Fruit fly (Drosophila melanogaster) whole organism, prepupa: ENCODE data around the gene Ser.
A peak's percentile ranks its signal among the peaks of the same experiment; 100 is the strongest.

ENCODE experiments used
- Blimp-1 ChIP-seq: fragments of 200-800 bp; sonication (Bioruptor generic); optimal IDR thresholded peaks from 3 replicates; lab custom pipeline; 2017; ENCODE audit warnings: missing biosample characterization, missing genetic modification characterization, mild to moderate bottlenecking, moderate library complexity, missing genetic modification reagents
- CG10631 ChIP-seq: fragments of 200-800 bp; sonication (Bioruptor generic); optimal IDR thresholded peaks from 2 replicates; lab custom pipeline; 2016; ENCODE audit warnings: missing biosample characterization, missing genetic modification characterization
- CG11294 ChIP-seq: fragments of 200-800 bp; sonication (Bioruptor generic); IDR thresholded peaks from 2 replicates; pipeline ENCODE4 v1.3.6; 2022; ENCODE audit warnings: missing biosample characterization, missing genetic modification characterization
- CG11902 ChIP-seq: fragments of 200-800 bp; sonication (Bioruptor generic); optimal IDR thresholded peaks from 3 replicates; lab custom pipeline; 2016; ENCODE audit warnings: missing biosample characterization, missing genetic modification characterization
- CG15336 ChIP-seq: fragments of 200-800 bp; sonication (Bioruptor generic); IDR thresholded peaks from 2 replicates; pipeline ENCODE4 v1.3.6; 2022; ENCODE audit warnings: missing biosample characterization, missing genetic modification characterization
- CG16779 ChIP-seq: fragments of 200-800 bp; sonication (Bioruptor generic); optimal IDR thresholded peaks from 3 replicates; lab custom pipeline; 2017; ENCODE audit warnings: missing biosample characterization, mild to moderate bottlenecking, missing genetic modification characterization
- CG3032 ChIP-seq: fragments of 200-800 bp; optimal IDR thresholded peaks from 2 replicates; lab custom pipeline; 2019; ENCODE audit warnings: missing biosample characterization, mild to moderate bottlenecking, missing genetic modification characterization, moderate library complexity
- CG31627 ChIP-seq: fragments of 200-800 bp; sonication (Bioruptor generic); optimal IDR thresholded peaks from 3 replicates; lab custom pipeline; 2016; ENCODE audit warnings: missing biosample characterization, missing genetic modification characterization
- CG32006 ChIP-seq: fragments of 200-800 bp; sonication (Bioruptor generic); optimal IDR thresholded peaks from 3 replicates; lab custom pipeline; 2017; ENCODE audit warnings: missing biosample characterization, mild to moderate bottlenecking, missing genetic modification characterization
- CG34406 ChIP-seq: fragments of 200-800 bp; sonication (Bioruptor generic); optimal IDR thresholded peaks from 3 replicates; lab custom pipeline; 2016; ENCODE audit warnings: missing biosample characterization, missing genetic modification characterization
- CG3919 ChIP-seq: fragments of 200-800 bp; sonication (Bioruptor generic); optimal IDR thresholded peaks from 3 replicates; lab custom pipeline; 2016; ENCODE audit warnings: missing biosample characterization, missing genetic modification characterization
- CG4318 ChIP-seq: fragments of 200-800 bp; sonication (Bioruptor generic); optimal IDR thresholded peaks from 3 replicates; lab custom pipeline; 2017; ENCODE audit warnings: missing biosample characterization, mild to moderate bottlenecking, missing genetic modification characterization
- CG6163 ChIP-seq: fragments of 200-800 bp; sonication (Bioruptor generic); IDR thresholded peaks from 3 replicates; pipeline ENCODE4 v1.3.6; 2022; ENCODE audit warnings: missing biosample characterization, missing genetic modification characterization
- CG6276 ChIP-seq: fragments of 200-800 bp; sonication (Bioruptor generic); optimal IDR thresholded peaks from 2 replicates; lab custom pipeline; 2017; ENCODE audit warnings: missing biosample characterization, mild to moderate bottlenecking, missing genetic modification characterization
- CG6808 ChIP-seq: fragments of 200-800 bp; sonication (Bioruptor generic); optimal IDR thresholded peaks from 3 replicates; lab custom pipeline; 2017; ENCODE audit warnings: missing biosample characterization, missing genetic modification characterization, mild to moderate bottlenecking, moderate library complexity, missing genetic modification reagents
- CG6854 ChIP-seq: fragments of 200-800 bp; sonication (Bioruptor generic); optimal IDR thresholded peaks from 2 replicates; lab custom pipeline; 2017; ENCODE audit warnings: missing biosample characterization, mild to moderate bottlenecking, missing genetic modification characterization
- CG8119 ChIP-seq: fragments of 200-800 bp; sonication (Bioruptor generic); IDR thresholded peaks from 3 replicates; pipeline ENCODE4 v1.3.6; 2022; ENCODE audit warnings: missing biosample characterization, missing genetic modification characterization
- CG8319 ChIP-seq: fragments of 200-800 bp; sonication (Bioruptor generic); optimal IDR thresholded peaks from 3 replicates; lab custom pipeline; 2016; ENCODE audit warnings: missing biosample characterization, missing genetic modification characterization
- CG8632 ChIP-seq: fragments of 200-800 bp; sonication (Bioruptor generic); optimal IDR thresholded peaks from 3 replicates; lab custom pipeline; 2016; ENCODE audit warnings: missing biosample characterization, missing genetic modification characterization
- CG9139 ChIP-seq: fragments of 200-800 bp; sonication (Bioruptor generic); optimal IDR thresholded peaks from 3 replicates; lab custom pipeline; 2017; ENCODE audit warnings: missing biosample characterization, mild to moderate bottlenecking, missing genetic modification characterization
- Eip75B ChIP-seq: fragments of 200-800 bp; sonication (Bioruptor generic); optimal IDR thresholded peaks from 3 replicates; lab custom pipeline; 2016; ENCODE audit warnings: missing biosample characterization, missing genetic modification characterization
- Eip78C ChIP-seq: fragments of 200-800 bp; sonication (Bioruptor generic); peaks from one replicate; lab custom pipeline; 2016; ENCODE audit warnings: missing biosample characterization, missing genetic modification characterization
- Eip93F ChIP-seq: fragments of 200-800 bp; sonication (Bioruptor generic); optimal IDR thresholded peaks from 2 replicates; lab custom pipeline; 2016; ENCODE audit warnings: missing biosample characterization, mild to moderate bottlenecking, missing genetic modification characterization
- Ets21C ChIP-seq: fragments of 200-800 bp; sonication (Bioruptor generic); optimal IDR thresholded peaks from 3 replicates; lab custom pipeline; 2016; ENCODE audit warnings: missing biosample characterization, missing genetic modification characterization
- Ets96B ChIP-seq: fragments of 200-800 bp; optimal IDR thresholded peaks from 2 replicates; lab custom pipeline; 2019; ENCODE audit warnings: missing biosample characterization, mild to moderate bottlenecking, missing genetic modification characterization, moderate library complexity
- Gug ChIP-seq: fragments of 200-800 bp; sonication (Bioruptor generic); IDR thresholded peaks from 2 replicates; pipeline ENCODE4 v1.3.6; 2022; ENCODE audit warnings: missing biosample characterization, missing genetic modification characterization
- Hr38 ChIP-seq: sonication (Bioruptor generic); optimal IDR thresholded peaks from 2 replicates; lab custom pipeline; 2016; ENCODE audit warnings: missing biosample characterization, missing genetic modification characterization
- Hr39 ChIP-seq: fragments of 200-800 bp; sonication (Bioruptor generic); optimal IDR thresholded peaks from 2 replicates; lab custom pipeline; 2016; ENCODE audit warnings: missing biosample characterization, missing genetic modification characterization
- Hr4 ChIP-seq: fragments of 200-800 bp; sonication (Bioruptor generic); optimal IDR thresholded peaks from 3 replicates; lab custom pipeline; 2016; ENCODE audit warnings: missing biosample characterization, missing genetic modification characterization
- Lpt ChIP-seq: fragments of 200-800 bp; sonication (Bioruptor generic); optimal IDR thresholded peaks from 3 replicates; lab custom pipeline; 2016; ENCODE audit warnings: missing biosample characterization, missing genetic modification characterization
- Met ChIP-seq: fragments of 200-800 bp; sonication (Bioruptor generic); optimal IDR thresholded peaks from 3 replicates; lab custom pipeline; 2016; ENCODE audit warnings: missing biosample characterization, missing genetic modification characterization
- OdsH ChIP-seq: fragments of 200-800 bp; sonication (Bioruptor generic); optimal IDR thresholded peaks from 3 replicates; lab custom pipeline; 2016; ENCODE audit warnings: missing biosample characterization, missing genetic modification characterization
- Smox ChIP-seq: fragments of 200-800 bp; sonication (Bioruptor generic); optimal IDR thresholded peaks from 3 replicates; lab custom pipeline; 2016; ENCODE audit warnings: missing biosample characterization, missing genetic modification characterization
- Sox14 ChIP-seq: fragments of 200-800 bp; sonication (Bioruptor generic); optimal IDR thresholded peaks from 3 replicates; lab custom pipeline; 2016; ENCODE audit warnings: missing biosample characterization, missing genetic modification characterization
- Sox15 ChIP-seq: fragments of 200-800 bp; sonication (Bioruptor generic); optimal IDR thresholded peaks from 3 replicates; lab custom pipeline; 2016; ENCODE audit warnings: missing biosample characterization, missing genetic modification characterization
- achi ChIP-seq: fragments of 200-800 bp; sonication (Bioruptor generic); optimal IDR thresholded peaks from 3 replicates; lab custom pipeline; 2016; ENCODE audit warnings: missing biosample characterization, missing genetic modification characterization
- dac ChIP-seq: fragments of 200-800 bp; sonication (Bioruptor generic); optimal IDR thresholded peaks from 2 replicates; lab custom pipeline; 2017; ENCODE audit warnings: missing biosample characterization, mild to moderate bottlenecking, missing genetic modification characterization
- dsx ChIP-seq: fragments of 200-800 bp; optimal IDR thresholded peaks from 3 replicates; lab custom pipeline; 2019; ENCODE audit warnings: missing biosample characterization, mild to moderate bottlenecking, missing genetic modification characterization, moderate library complexity; ENCODE audit not compliant: poor library complexity, severe bottlenecking
- esn ChIP-seq: fragments of 200-800 bp; sonication (Bioruptor generic); optimal IDR thresholded peaks from 2 replicates; lab custom pipeline; 2016; ENCODE audit warnings: missing biosample characterization, mild to moderate bottlenecking, missing genetic modification characterization, moderate library complexity
- fd59A ChIP-seq: fragments of 200-800 bp; sonication (Bioruptor generic); optimal IDR thresholded peaks from 2 replicates; lab custom pipeline; 2017; ENCODE audit warnings: missing biosample characterization, mild to moderate bottlenecking, missing genetic modification characterization, missing genetic modification reagents
- fd85E ChIP-seq: fragments of 200-800 bp; sonication (Bioruptor generic); optimal IDR thresholded peaks from 3 replicates; lab custom pipeline; 2016; ENCODE audit warnings: missing biosample characterization, missing genetic modification characterization
- fkh ChIP-seq: fragments of 200-800 bp; sonication (Bioruptor generic); optimal IDR thresholded peaks from 3 replicates; lab custom pipeline; 2017; ENCODE audit warnings: missing biosample characterization, mild to moderate bottlenecking, missing genetic modification characterization, moderate library complexity
- net ChIP-seq: fragments of 200-800 bp; sonication (Bioruptor generic); optimal IDR thresholded peaks from 3 replicates; lab custom pipeline; 2016; ENCODE audit warnings: missing biosample characterization, missing genetic modification characterization
- spab ChIP-seq: fragments of 200-800 bp; sonication (Bioruptor generic); optimal IDR thresholded peaks from 2 replicates; lab custom pipeline; 2017; ENCODE audit warnings: missing biosample characterization, mild to moderate bottlenecking, missing genetic modification characterization, missing genetic modification reagents
- ss ChIP-seq, 2 experiments: fragments of 200-800 bp; sonication (Bioruptor generic); optimal IDR thresholded peaks; 2 replicates in 1 of 2; 3 replicates in 1 of 2; lab custom pipeline; 2017 to 2018; ENCODE audit warnings: mild to moderate bottlenecking in 2 of 2, missing biosample characterization in 2 of 2, missing genetic modification characterization in 2 of 2, moderate library complexity in 1 of 2
- topi ChIP-seq: fragments of 200-800 bp; sonication (Bioruptor generic); optimal IDR thresholded peaks from 3 replicates; lab custom pipeline; 2016; ENCODE audit warnings: missing biosample characterization, missing genetic modification characterization
- vri ChIP-seq: fragments of 200-800 bp; sonication (Bioruptor generic); optimal IDR thresholded peaks from 3 replicates; lab custom pipeline; 2016; ENCODE audit warnings: missing biosample characterization, mild to moderate bottlenecking, missing genetic modification characterization

Ser gene

DNA sequence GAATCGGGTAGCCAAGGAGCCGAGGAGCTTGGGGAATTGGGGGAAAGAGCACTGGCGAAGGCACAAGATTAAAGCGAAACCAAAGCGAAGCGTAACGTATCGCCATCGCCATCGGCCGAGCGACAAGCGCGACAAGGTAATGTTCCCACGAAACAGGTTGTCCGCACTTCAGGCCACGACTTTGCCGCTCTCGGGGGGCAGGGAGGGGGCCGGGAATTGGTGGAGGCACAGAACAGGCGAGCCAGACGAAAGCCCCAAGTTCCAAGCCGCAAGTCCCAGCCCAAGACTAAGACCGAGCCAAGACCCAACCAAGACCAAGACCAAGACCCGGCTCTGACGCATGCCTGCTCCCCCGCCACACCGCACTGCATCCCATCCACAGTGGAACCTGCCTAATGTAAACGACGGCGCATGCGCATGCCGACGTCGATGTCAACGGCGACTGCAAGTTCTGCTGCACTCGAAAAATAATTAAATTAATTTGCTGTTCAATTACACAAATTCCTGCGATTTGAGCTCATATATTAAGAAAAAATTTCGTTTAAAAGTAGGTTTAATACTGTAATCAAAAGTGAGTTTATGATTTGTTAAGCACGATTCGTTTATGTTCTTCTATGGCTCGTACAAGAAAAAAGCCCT, 8.0 kb downstream of the Ser start (continued):
- TF ChIP-seq CG31627 (GFP tag; lab: Kevin White, UChicago), result peak; percentile 59
- TF ChIP-seq CG11902 (GFP tag; lab: Kevin White, UChicago), result peak; percentile 32
- peak; percentile 92 for TF ChIP-seq CG6854 (GFP tag; lab: Kevin White, UChicago)
- TF ChIP-seq dsx (GFP tag; lab: Kevin White, UChicago), result peak; percentile 46
- peak; percentile 66 for TF ChIP-seq Sox14 (GFP tag; lab: Kevin White, UChicago)
- TF ChIP-seq CG16779 (tag; lab: Kevin White, UChicago), result peak; percentile 7
- peak; percentile 23 for TF ChIP-seq CG34406
- TF ChIP-seq Eip93F (GFP tag; lab: Kevin White, UChicago), result no peak
- peak; percentile 32; the same call in 1 of the 3 replicates for TF ChIP-seq CG8119 (GFP tag; lab: Robert Waterston, UW)
- TF ChIP-seq CG32006, result peak; percentile 54
- TF ChIP-seq achi (GFP tag; lab: Kevin White, UChicago), result peak; percentile 51
- no peak for TF ChIP-seq CG11294 (GFP tag; lab: Robert Waterston, UW)
- TF ChIP-seq, all 60 proteins: peak for 49

DNA sequence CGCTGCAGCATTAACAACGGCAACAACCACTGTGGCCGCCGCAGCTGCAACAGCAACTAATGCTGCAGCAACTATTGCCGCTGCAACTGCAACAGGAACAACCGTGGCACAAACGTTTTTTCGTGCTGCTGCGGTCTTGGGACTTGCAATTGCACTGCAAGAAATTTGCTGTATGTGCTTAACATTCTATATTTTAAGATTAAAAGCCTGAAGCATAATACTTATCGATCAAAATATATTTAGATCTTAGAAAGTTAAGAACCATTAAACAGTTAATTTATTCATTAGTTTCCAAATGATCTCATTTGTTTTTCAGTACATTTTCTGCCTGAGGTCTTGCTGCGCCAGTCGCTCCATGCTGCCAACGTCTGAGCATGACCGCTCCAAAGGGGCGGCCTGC, 13.0 kb downstream of the Ser start:
- TF ChIP-seq vri (GFP tag; lab: Kevin White, UChicago) (no peak), achi (GFP tag; lab: Kevin White, UChicago) (peak; percentile 50), CG8632 (GFP tag; lab: Kevin White, UChicago) (no peak), CG11902 (GFP tag; lab: Kevin White, UChicago) (no peak), CG32006 (peak; percentile 82), Gug (GFP tag; lab: Robert Waterston, UW) (peak; percentile 67), Eip78C (GFP tag; lab: Kevin White, UChicago) (peak; percentile 74), net (GFP tag; lab: Kevin White, UChicago) (peak; percentile 24), CG9139 (GFP tag; lab: Kevin White, UChicago) (no peak), esn (GFP tag; lab: Kevin White, UChicago) (peak; percentile 19), Sox15 (GFP tag; lab: Kevin White, UChicago) (no peak), CG10631 (peak; percentile 44), Hr39 (GFP tag; lab: Kevin White, UChicago) (peak; percentile 4), OdsH (GFP tag; lab: Kevin White, UChicago) (peak; percentile 49), dsx (GFP tag; lab: Kevin White, UChicago) (no peak), ss (GFP tag; optimal IDR thresholded peaks at IDR 0.05; lab: Kevin White, UChicago) (no peak), CG3032 (tag; lab: Kevin White, UChicago) (peak; percentile 14), CG6163 (GFP tag; lab: Robert Waterston, UW) (peak; percentile 82), Smox (GFP tag; lab: Kevin White, UChicago) (no peak), CG6854 (GFP tag; lab: Kevin White, UChicago) (no peak), Lpt (GFP tag; lab: Kevin White, UChicago) (peak; percentile 56), CG6808 (GFP tag; lab: Kevin White, UChicago) (no peak), Ets96B (no peak), CG3919 (GFP tag; lab: Kevin White, UChicago) (peak; percentile 58), Ets21C (no peak), Hr38 (GFP tag; lab: Kevin White, UChicago) (no peak), topi (GFP tag; lab: Kevin White, UChicago) (peak; percentile 4), CG4318 (GFP tag; lab: Kevin White, UChicago) (peak; percentile 54), CG16779 (tag; lab: Kevin White, UChicago) (no peak), Hr4 (GFP tag; lab: Kevin White, UChicago) (peak; percentile 61), CG8319 (GFP tag; lab: Kevin White, UChicago) (no peak), Blimp-1 (GFP tag; lab: Kevin White, UChicago) (no peak), CG15336 (GFP tag; lab: Robert Waterston, UW) (peak; percentile 89), CG11294 (GFP tag; lab: Robert Waterston, UW) (no peak), fd59A (no peak), fd85E (GFP tag; lab: Kevin White, UChicago) (no peak), Met (peak; percentile 8), CG34406 (no peak), fkh (GFP tag; lab: Kevin White, UChicago) (no peak), CG6276 (GFP tag; lab: Kevin White, UChicago) (peak; percentile 72), dac (no peak), Sox14 (GFP tag; lab: Kevin White, UChicago) (peak; percentile 43), spab (no peak), Eip75B (GFP tag; lab: Kevin White, UChicago) (no peak)
